Worm (Caenorhabditis elegans) whole organism, L1 larva: ENCODE results near the gene ntl-4.

Experiments
- C16A3.4 ChIP-seq: fragments of 150-350 bp; optimal IDR thresholded peaks from 2 replicates; lab custom pipeline; 2014; ENCODE audit warnings: missing biosample characterization, missing genetic modification characterization
- alr-1 ChIP-seq: fragments of 200-800 bp; sonication (Bioruptor generic); optimal IDR thresholded peaks from 2 replicates; lab custom pipeline; 2018; ENCODE audit warnings: borderline replicate concordance, mild to moderate bottlenecking, missing genetic modification characterization, missing compliant biosample characterization
- fos-1 ChIP-seq: fragments of 150-350 bp; optimal IDR thresholded peaks from 2 replicates; lab custom pipeline; 2014; ENCODE audit warnings: missing biosample characterization, missing genetic modification characterization
- lin-15B ChIP-seq: fragments of 150-350 bp; sonication (generic microtip); optimal IDR thresholded peaks from 3 replicates; lab custom pipeline; 2014; ENCODE audit warnings: missing biosample characterization, missing genetic modification characterization
- lin-35 ChIP-seq, 2 experiments: fragments of 150-350 bp; optimal IDR thresholded peaks; 2 replicates each; lab custom pipeline; 2014; ENCODE audit warnings: missing biosample characterization in 2 of 2, missing genetic modification characterization in 2 of 2, missing genetic modification reagents in 2 of 2
- mep-1 ChIP-seq: fragments of 150-350 bp; optimal IDR thresholded peaks from 2 replicates; lab custom pipeline; 2014; ENCODE audit warnings: missing biosample characterization, missing genetic modification characterization
- nhr-11 ChIP-seq: fragments of 150-350 bp; optimal IDR thresholded peaks from 2 replicates; lab custom pipeline; 2014; ENCODE audit warnings: missing biosample characterization, missing genetic modification characterization
- nhr-76 ChIP-seq: sonication (generic microtip); optimal IDR thresholded peaks from 2 replicates; lab custom pipeline; 2017; ENCODE audit warnings: missing biosample characterization, missing genetic modification characterization
- pax-3 ChIP-seq: fragments of 200-800 bp; sonication (Bioruptor generic); optimal IDR thresholded peaks from 2 replicates; lab custom pipeline; 2018; ENCODE audit warnings: mild to moderate bottlenecking, missing genetic modification characterization, moderate library complexity, missing compliant biosample characterization
- pqm-1 ChIP-seq: sonication (generic microtip); optimal IDR thresholded peaks from 3 replicates; lab custom pipeline; 2017; ENCODE audit warnings: missing biosample characterization, missing genetic modification characterization
- rnt-1 ChIP-seq: sonication (generic microtip); optimal IDR thresholded peaks from 2 replicates; lab custom pipeline; 2016; ENCODE audit warnings: mild to moderate bottlenecking, missing genetic modification characterization, moderate library complexity, missing compliant biosample characterization
- unc-86 ChIP-seq: sonication (generic microtip); optimal IDR thresholded peaks from 2 replicates; lab custom pipeline; 2016; ENCODE audit warnings: missing genetic modification characterization, missing compliant biosample characterization

DNA sequence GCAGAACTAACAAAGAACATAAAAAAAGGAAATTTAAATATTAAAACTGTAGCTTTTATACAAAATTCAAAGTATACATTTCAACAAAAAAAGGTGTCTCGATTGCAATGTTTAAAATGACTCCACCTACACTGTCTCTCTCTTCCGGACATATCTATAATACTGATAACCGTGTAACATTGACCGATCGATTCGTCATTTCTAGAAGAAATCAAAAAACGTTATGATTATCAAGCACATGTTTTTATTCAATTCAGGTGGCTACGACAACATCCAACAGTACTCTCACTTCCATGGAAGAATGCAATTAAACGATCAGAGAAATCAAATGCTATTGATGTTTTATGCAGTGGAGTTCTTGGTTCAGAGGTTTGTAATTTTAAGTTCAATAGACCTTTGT lies 11.9 kb upstream of the ntl-4 start:
- TF ChIP-seq unc-86, result no peak
- no peak for TF ChIP-seq nhr-11 (tag; lab: Kevin White, UChicago)
- no peak for TF ChIP-seq mep-1 (tag; lab: Kevin White, UChicago)
- TF ChIP-seq lin-15B, result no peak
- TF ChIP-seq nhr-76 (tag; lab: Kevin White, UChicago), result no peak
- no peak for TF ChIP-seq C16A3.4 (tag; lab: Kevin White, UChicago)
- no peak for TF ChIP-seq rnt-1 (tag; lab: Kevin White, UChicago)
- TF ChIP-seq fos-1, result no peak
- TF ChIP-seq lin-35 (GFP tag; optimal IDR thresholded peaks at IDR 0.05; lab: Kevin White, UChicago), result peak in 1 of 2 experiments; percentile 23
- no peak for TF ChIP-seq alr-1 (tag; lab: Kevin White, UChicago)
- TF ChIP-seq pax-3 (tag; lab: Kevin White, UChicago), result no peak
- TF ChIP-seq pqm-1 (tag; lab: Kevin White, UChicago), result no peak
